Fruit fly (Drosophila melanogaster) whole organism, embryonic: Measurements from ENCODE around the gene CG14818.

Source experiments
- Ada2b ChIP-seq: fragments of 200-800 bp; sonication (Bioruptor generic); IDR thresholded peaks from 2 replicates; pipeline ENCODE4 v1.3.6; 2022; ENCODE audit warnings: missing biosample characterization, missing genetic modification characterization
- Atf3 ChIP-seq: fragments of 200-800 bp; sonication (Bioruptor generic); optimal IDR thresholded peaks from 3 replicates; lab custom pipeline; 2016; ENCODE audit warnings: missing biosample characterization, missing genetic modification characterization
- CG10321 ChIP-seq: fragments of 200-800 bp; sonication (Bioruptor generic); IDR thresholded peaks from 2 replicates; pipeline ENCODE4 v1.3.6; 2022; ENCODE audit warnings: missing biosample characterization, missing genetic modification characterization
- CG10959 ChIP-seq: fragments of 200-800 bp; sonication (Bioruptor generic); IDR thresholded peaks from 2 replicates; pipeline ENCODE4 v1.3.6; 2022; ENCODE audit warnings: missing biosample characterization, missing genetic modification characterization
- CG12236 ChIP-seq: fragments of 200-800 bp; sonication (Bioruptor generic); optimal IDR thresholded peaks from 2 replicates; lab custom pipeline; 2016; ENCODE audit warnings: missing biosample characterization, missing genetic modification characterization
- CG13123 ChIP-seq: fragments of 200-800 bp; sonication (Bioruptor generic); optimal IDR thresholded peaks from 2 replicates; lab custom pipeline; 2016; ENCODE audit warnings: missing biosample characterization, missing genetic modification characterization
- CG13296 ChIP-seq: fragments of 200-800 bp; sonication (Bioruptor generic); optimal IDR thresholded peaks from 3 replicates; lab custom pipeline; 2018; ENCODE audit warnings: missing biosample characterization, mild to moderate bottlenecking, missing genetic modification characterization
- CG2678 ChIP-seq: fragments of 200-800 bp; sonication (Bioruptor generic); optimal IDR thresholded peaks from 3 replicates; lab custom pipeline; 2019; ENCODE audit warnings: missing biosample characterization, mild to moderate bottlenecking, missing genetic modification characterization, moderate library complexity
- CG2889 ChIP-seq: fragments of 200-800 bp; sonication (Bioruptor generic); IDR thresholded peaks from 3 replicates; pipeline ENCODE4 v1.3.6; 2022; ENCODE audit warnings: missing biosample characterization, missing genetic modification characterization
- CG30403 ChIP-seq: fragments of 200-800 bp; sonication (Bioruptor generic); optimal IDR thresholded peaks from 3 replicates; lab custom pipeline; 2016; ENCODE audit warnings: missing biosample characterization, missing genetic modification characterization
- CG31365 ChIP-seq: fragments of 200-800 bp; sonication (Bioruptor generic); optimal IDR thresholded peaks from 2 replicates; lab custom pipeline; 2018; ENCODE audit warnings: missing biosample characterization, mild to moderate bottlenecking, missing genetic modification characterization
- CG34376 ChIP-seq: fragments of 200-800 bp; sonication (Bioruptor generic); optimal IDR thresholded peaks from 2 replicates; lab custom pipeline; 2018; ENCODE audit warnings: missing biosample characterization, mild to moderate bottlenecking, missing genetic modification characterization
- CG3847 ChIP-seq: fragments of 200-800 bp; sonication (Bioruptor generic); IDR thresholded peaks from 2 replicates; pipeline ENCODE4 v1.3.6; 2022; ENCODE audit warnings: missing biosample characterization, missing genetic modification characterization
- CG4617 ChIP-seq: fragments of 200-800 bp; sonication (Bioruptor generic); optimal IDR thresholded peaks from 3 replicates; lab custom pipeline; 2016; ENCODE audit warnings: missing biosample characterization, missing genetic modification characterization, borderline replicate concordance
- CG6175 ChIP-seq: fragments of 200-800 bp; sonication (Bioruptor generic); IDR thresholded peaks from 3 replicates; pipeline ENCODE4 v1.3.6; 2022; ENCODE audit warnings: missing biosample characterization, missing genetic modification characterization
- CG7786 ChIP-seq: fragments of 200-800 bp; sonication (Bioruptor generic); optimal IDR thresholded peaks from 2 replicates; lab custom pipeline; 2016; ENCODE audit warnings: missing biosample characterization, missing genetic modification characterization
- CG7963 ChIP-seq: fragments of 200-800 bp; sonication (Bioruptor generic); IDR thresholded peaks from 3 replicates; pipeline ENCODE4 v1.3.6; 2022; ENCODE audit warnings: missing biosample characterization, missing genetic modification characterization; ENCODE audit not compliant: partially characterized antibody
- CG8478 ChIP-seq: fragments of >200 bp; optimal IDR thresholded peaks from 2 replicates; lab custom pipeline; 2018
- CG9437 ChIP-seq: fragments of 200-800 bp; sonication (Bioruptor generic); optimal IDR thresholded peaks from 2 replicates; lab custom pipeline; 2018; ENCODE audit warnings: missing biosample characterization, mild to moderate bottlenecking, missing genetic modification characterization
- CG9797 ChIP-seq: fragments of 200-800 bp; sonication (Bioruptor generic); optimal IDR thresholded peaks from 3 replicates; lab custom pipeline; 2018; ENCODE audit warnings: missing biosample characterization, mild to moderate bottlenecking, missing genetic modification characterization
- CG9876 ChIP-seq: fragments of 200-800 bp; sonication (Bioruptor generic); optimal IDR thresholded peaks from 2 replicates; lab custom pipeline; 2016; ENCODE audit warnings: missing biosample characterization, missing genetic modification characterization
- D19B ChIP-seq: fragments of 200-800 bp; sonication (Bioruptor generic); optimal IDR thresholded peaks from 2 replicates; lab custom pipeline; 2017; ENCODE audit warnings: missing biosample characterization, mild to moderate bottlenecking, missing genetic modification characterization
- Deaf1 ChIP-seq: fragments of 200-800 bp; optimal IDR thresholded peaks from 3 replicates; lab custom pipeline; 2019; ENCODE audit warnings: missing biosample characterization, mild to moderate bottlenecking, missing genetic modification characterization, moderate library complexity
- Ets65A ChIP-seq: fragments of 200-800 bp; sonication (Bioruptor generic); peaks from one replicate; lab custom pipeline; 2016; ENCODE audit warnings: missing biosample characterization, missing genetic modification characterization
- Ets97D ChIP-seq: fragments of 200-800 bp; sonication (Bioruptor generic); optimal IDR thresholded peaks from 3 replicates; lab custom pipeline; 2016; ENCODE audit warnings: missing biosample characterization, missing genetic modification characterization
- H2.0 ChIP-seq: fragments of 200-800 bp; sonication (Bioruptor generic); IDR thresholded peaks from 2 replicates; pipeline ENCODE4 v1.3.6; 2022; ENCODE audit warnings: missing biosample characterization, missing genetic modification characterization
- MESR4 ChIP-seq: fragments of 200-800 bp; sonication (Bioruptor generic); optimal IDR thresholded peaks from 2 replicates; lab custom pipeline; 2018; ENCODE audit warnings: missing biosample characterization, mild to moderate bottlenecking, missing genetic modification characterization, moderate library complexity
- Med ChIP-seq: fragments of 200-800 bp; sonication (Bioruptor generic); peaks from one replicate; lab custom pipeline; 2016; ENCODE audit warnings: missing biosample characterization, missing genetic modification characterization, mild to moderate bottlenecking, inconsistent platforms, moderate library complexity
- Nf-YC ChIP-seq: fragments of 200-800 bp; optimal IDR thresholded peaks from 3 replicates; lab custom pipeline; 2019; ENCODE audit warnings: missing biosample characterization, mild to moderate bottlenecking, missing genetic modification characterization, moderate library complexity
- Ravus ChIP-seq: fragments of 200-800 bp; sonication (Bioruptor generic); IDR thresholded peaks from 2 replicates; pipeline ENCODE4 v1.3.6; 2022; ENCODE audit warnings: missing biosample characterization, missing genetic modification characterization
- Six4 ChIP-seq: fragments of 200-800 bp; sonication (Bioruptor generic); optimal IDR thresholded peaks from 2 replicates; lab custom pipeline; 2016; ENCODE audit warnings: missing biosample characterization, missing genetic modification characterization
- Sry-β ChIP-seq: fragments of 200-800 bp; sonication (Bioruptor generic); optimal IDR thresholded peaks from 2 replicates; lab custom pipeline; 2018; ENCODE audit warnings: missing biosample characterization, mild to moderate bottlenecking, missing genetic modification characterization, moderate library complexity
- Taf1 ChIP-seq: fragments of 200-800 bp; sonication (Bioruptor generic); IDR thresholded peaks from 2 replicates; pipeline ENCODE4 v1.3.6; 2022; ENCODE audit warnings: missing biosample characterization, missing genetic modification characterization
- Trl ChIP-seq, 3 experiments: fragments of >200 bp in 2 of 3; fragments of 200-800 bp in 1 of 3; sonication (Bioruptor generic) in 1 of 3; optimal IDR thresholded peaks; 2 replicates in 1 of 3; 3 replicates in 2 of 3; lab custom pipeline; 2016 to 2017; ENCODE audit warnings: missing biosample characterization in 1 of 3, missing genetic modification characterization in 1 of 3
- cg ChIP-seq: fragments of 200-800 bp; sonication (Bioruptor generic); optimal IDR thresholded peaks from 3 replicates; lab custom pipeline; 2019; ENCODE audit warnings: missing biosample characterization, mild to moderate bottlenecking, missing genetic modification characterization, moderate library complexity
- crc ChIP-seq: fragments of 200-800 bp; sonication (Bioruptor generic); optimal IDR thresholded peaks from 2 replicates; lab custom pipeline; 2016; ENCODE audit warnings: missing biosample characterization, missing genetic modification characterization
- cwo ChIP-seq: fragments of 200-800 bp; sonication (Bioruptor generic); optimal IDR thresholded peaks from 3 replicates; lab custom pipeline; 2017; ENCODE audit warnings: missing biosample characterization, missing genetic modification characterization, mild to moderate bottlenecking, moderate library complexity, missing genetic modification reagents
- esg ChIP-seq: fragments of 200-800 bp; sonication (Bioruptor generic); conservative IDR thresholded peaks from 2 replicates; pipeline ENCODE4 v1.3.6; 2022; ENCODE audit warnings: missing biosample characterization, missing genetic modification characterization
- gce ChIP-seq: fragments of 200-800 bp; sonication (Bioruptor generic); IDR thresholded peaks from 3 replicates; pipeline ENCODE4 v1.3.6; 2022; ENCODE audit warnings: missing biosample characterization, missing genetic modification characterization
- gfzf ChIP-seq: fragments of 200-800 bp; sonication (Bioruptor generic); optimal IDR thresholded peaks from 2 replicates; lab custom pipeline; 2016; ENCODE audit warnings: missing biosample characterization, mild to moderate bottlenecking, missing genetic modification characterization, moderate library complexity
- lov ChIP-seq, 2 experiments: fragments of 200-800 bp in 1 of 2; fragments of >200 bp in 1 of 2; sonication (Bioruptor generic) in 1 of 2; IDR thresholded peaks in 1 of 2; optimal IDR thresholded peaks in 1 of 2; 2 replicates in 1 of 2; 3 replicates in 1 of 2; pipeline versions ENCODE4 v1.3.6 to Lab custom; 2017 to 2022; ENCODE audit warnings: missing biosample characterization in 1 of 2, missing genetic modification characterization in 1 of 2
- nmo ChIP-seq: fragments of 200-800 bp; sonication (Bioruptor generic); optimal IDR thresholded peaks from 2 replicates; lab custom pipeline; 2018; ENCODE audit warnings: missing biosample characterization, mild to moderate bottlenecking, missing genetic modification characterization, moderate library complexity
- nom ChIP-seq: fragments of 200-800 bp; sonication (Bioruptor generic); optimal IDR thresholded peaks from 2 replicates; lab custom pipeline; 2017; ENCODE audit warnings: missing biosample characterization, missing genetic modification characterization, mild to moderate bottlenecking, moderate library complexity, missing genetic modification reagents
- pzg ChIP-seq: fragments of 200-800 bp; sonication (Bioruptor generic); optimal IDR thresholded peaks from 3 replicates; lab custom pipeline; 2018; ENCODE audit warnings: missing biosample characterization, mild to moderate bottlenecking, missing genetic modification characterization, moderate library complexity
- sd ChIP-seq: fragments of 200-800 bp; sonication (Bioruptor generic); optimal IDR thresholded peaks from 3 replicates; lab custom pipeline; 2018; ENCODE audit warnings: missing biosample characterization, mild to moderate bottlenecking, missing genetic modification characterization, moderate library complexity
- toy ChIP-seq: fragments of 200-800 bp; sonication (Bioruptor generic); IDR thresholded peaks from 2 replicates; pipeline ENCODE4 v1.3.6; 2022; ENCODE audit warnings: missing biosample characterization, missing genetic modification characterization
- twi ChIP-seq: fragments of 200-800 bp; optimal IDR thresholded peaks from 2 replicates; lab custom pipeline; 2019; ENCODE audit warnings: missing biosample characterization, mild to moderate bottlenecking, missing genetic modification characterization, moderate library complexity
- unc-4 ChIP-seq: fragments of 200-800 bp; sonication (Bioruptor generic); IDR thresholded peaks from 2 replicates; pipeline ENCODE4 v1.3.6; 2022; ENCODE audit warnings: missing biosample characterization, missing genetic modification characterization; ENCODE audit not compliant: partially characterized antibody
- zfh1 ChIP-seq: fragments of 200-800 bp; sonication (Bioruptor generic); IDR thresholded peaks from 3 replicates; pipeline ENCODE4 v1.3.6; 2022; ENCODE audit warnings: missing biosample characterization, missing genetic modification characterization

CG14818 gene

dm6 chrX:1927473-1928306 is 48.1 kb upstream of the CG14818 start, which contains the start of gene CG11596 (continued):
- TF ChIP-seq Med (peak; percentile 72), gce (no peak), CG34376 (GFP tag; lab: Kevin White, UChicago) (no peak), CG7786 (GFP tag; lab: Kevin White, UChicago) (peak; percentile 18), sd (tag; lab: Kevin White, UChicago) (no peak), CG31365 (tag; lab: Kevin White, UChicago) (no peak), D19B (GFP tag; lab: Kevin White, UChicago) (no peak), Ets97D (GFP tag; lab: Kevin White, UChicago) (peak; percentile 7), zfh1 (GFP tag; lab: Robert Waterston, UW) (0 out of 3 replicates have a peak, but pooled peaks have one; percentile 23), H2.0 (GFP tag; lab: Robert Waterston, UW) (no peak), unc-4 (GFP tag; lab: Robert Waterston, UW) (peak; percentile 35; the same call in 1 of the 2 replicates), nom (GFP tag; lab: Kevin White, UChicago) (no peak), CG13123 (GFP tag; lab: Kevin White, UChicago) (no peak), CG9797 (GFP tag; lab: Kevin White, UChicago) (peak; percentile 71), Ravus (GFP tag; lab: Robert Waterston, UW) (no peak), CG2889 (GFP tag; lab: Robert Waterston, UW) (no peak), CG3847 (no peak), CG12236 (GFP tag; lab: Kevin White, UChicago) (no peak), toy (GFP tag; lab: Robert Waterston, UW) (no peak), Nf-YC (peak; percentile 20), cwo (GFP tag; lab: Kevin White, UChicago) (peak; percentile 61), twi (tag; lab: Kevin White, UChicago) (peak; percentile 52), Ets65A (GFP tag; lab: Kevin White, UChicago) (no peak), CG10321 (GFP tag; lab: Robert Waterston, UW) (no peak), CG6175 (GFP tag; lab: Robert Waterston, UW) (no peak), Deaf1 (peak; percentile 14), cg (GFP tag; lab: Kevin White, UChicago) (no peak), CG7963 (GFP tag; lab: Robert Waterston, UW) (no peak), esg (GFP tag; lab: Robert Waterston, UW) (no peak), CG2678 (tag; lab: Kevin White, UChicago) (no peak), Ada2b (GFP tag; lab: Robert Waterston, UW) (no peak), Six4 (GFP tag; lab: Kevin White, UChicago) (no peak), CG8478 (lab: Kevin White, UChicago) (no peak), CG13296 (GFP tag; lab: Kevin White, UChicago) (no peak), CG9876 (no peak), gfzf (peak; percentile 82), CG9437 (GFP tag; lab: Kevin White, UChicago) (no peak), Trl (optimal IDR thresholded peaks at IDR 0.05; lab: Kevin White, UChicago) (no peak), Trl (GFP tag; optimal IDR thresholded peaks at IDR 0.05; lab: Kevin White, UChicago) (no peak), CG10959 (GFP tag; lab: Robert Waterston, UW) (no peak), Taf1 (GFP tag; lab: Robert Waterston, UW) (no peak), nmo (GFP tag; lab: Kevin White, UChicago) (no peak), Atf3 (GFP tag; lab: Kevin White, UChicago) (no peak), crc (no peak), pzg (GFP tag; lab: Kevin White, UChicago) (peak; percentile 65), MESR4 (GFP tag; lab: Kevin White, UChicago) (peak; percentile 50), CG4617 (peak; percentile 75), Sry-β (GFP tag; lab: Kevin White, UChicago) (peak; percentile 93), lov (optimal IDR thresholded peaks at IDR 0.05; lab: Kevin White, UChicago) (no peak), lov (GFP tag; IDR thresholded peaks at IDR 0.05; lab: Robert Waterston, UW) (no peak), CG30403 (GFP tag; lab: Kevin White, UChicago) (peak; percentile 13)
